Fruit fly (Drosophila melanogaster) whole organism, adult: Measurements from ENCODE around the gene CG14325.

Experiments
- Crg-1 ChIP-seq: fragments of 200-800 bp; sonication (Bioruptor generic); optimal IDR thresholded peaks from 2 replicates; lab custom pipeline; 2016; ENCODE audit warnings: missing biosample characterization, missing genetic modification characterization
- cic ChIP-seq: fragments of 200-800 bp; sonication (Bioruptor generic); optimal IDR thresholded peaks from 2 replicates; lab custom pipeline; 2017; ENCODE audit warnings: missing biosample characterization, mild to moderate bottlenecking, missing genetic modification characterization, moderate library complexity
- cnc ChIP-seq, 2 experiments: fragments of >200 bp; optimal IDR thresholded peaks; 2 replicates each; lab custom pipeline; 2017

- TF ChIP-seq cic (GFP tag; lab: Kevin White, UChicago) (no peak), Crg-1 (GFP tag; lab: Kevin White, UChicago) (no peak), cnc (optimal IDR thresholded peaks at IDR 0.05; lab: Kevin White, UChicago) (no peak)
These were observed 21.1 kb upstream of the CG14325 start, which contains the start of gene sll for dm6 chr3R:17605872-17606271.
